Fruit fly (Drosophila melanogaster): Measurements from ENCODE around the gene CG3368.

DNA sequence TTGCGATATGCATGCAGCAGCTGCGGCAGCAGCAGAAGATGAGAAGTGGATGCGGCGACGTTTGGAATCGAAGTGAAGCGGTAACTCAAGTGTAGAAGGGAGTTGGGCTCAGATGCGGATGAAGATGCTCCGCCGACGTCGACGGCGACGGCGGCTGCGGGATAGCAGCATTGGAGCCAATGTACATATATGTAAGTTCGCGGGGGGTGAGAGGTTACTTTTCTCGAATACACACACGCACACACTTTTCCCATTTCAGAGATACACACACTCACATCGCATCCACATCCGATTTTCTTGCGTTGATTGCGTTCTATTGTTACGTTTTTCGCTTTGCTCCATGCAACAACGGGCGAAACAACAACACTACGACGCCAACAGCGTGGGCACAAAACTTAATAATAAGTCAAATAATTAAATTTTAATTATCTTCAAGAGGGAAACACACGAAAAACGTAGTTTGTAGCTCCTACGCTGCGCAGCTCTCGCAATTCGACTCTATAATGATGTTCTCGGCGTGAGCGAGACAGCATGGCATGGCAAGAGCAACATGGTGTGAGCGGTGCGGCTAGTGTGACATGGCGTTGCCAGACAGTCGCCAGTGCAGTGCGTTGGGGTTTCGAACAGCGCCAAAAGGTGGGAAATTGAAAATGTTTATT, 38.7 kb upstream of the CG3368 start, which contains the start of gene CG18766:
- TF ChIP-seq h (optimal IDR thresholded peaks at IDR 0.05) (no peak), psq (optimal IDR thresholded peaks at IDR 0.05) (no peak), ttk (optimal IDR thresholded peaks at IDR 0.05) (no peak), Myc (optimal IDR thresholded peaks at IDR 0.05) (no peak)

Data from Kc167 (cell line).